Worm (Caenorhabditis elegans) whole organism, young adult: ENCODE results near the gene rev-3.

Source experiments
- attf-5 ChIP-seq: fragments of 200-800 bp; sonication (Bioruptor generic); optimal IDR thresholded peaks from 2 replicates; lab custom pipeline; 2018; ENCODE audit warnings: mild to moderate bottlenecking, missing genetic modification characterization, missing compliant biosample characterization
- cebp-2 ChIP-seq: fragments of 200-800 bp; sonication (Bioruptor generic); IDR thresholded peaks from 2 replicates; pipeline ENCODE4 v1.3.6; 2022; ENCODE audit warnings: missing genetic modification characterization, missing compliant biosample characterization
- ceh-40 ChIP-seq: fragments of 200-800 bp; sonication (Bioruptor generic); IDR thresholded peaks from 2 replicates; pipeline ENCODE4 v1.3.6; 2022; ENCODE audit warnings: missing genetic modification characterization, missing compliant biosample characterization
- ceh-58 ChIP-seq: fragments of 200-800 bp; sonication (Bioruptor generic); IDR thresholded peaks from 2 replicates; pipeline ENCODE4 v1.3.6; 2022; ENCODE audit warnings: missing genetic modification characterization, missing compliant biosample characterization
- egl-44 ChIP-seq: fragments of 200-800 bp; sonication (Bioruptor generic); IDR thresholded peaks from 2 replicates; pipeline ENCODE4 v1.3.6; 2022; ENCODE audit warnings: missing genetic modification reagents, missing genetic modification characterization, missing compliant biosample characterization
- ets-4 ChIP-seq: fragments of 200-800 bp; sonication (Bioruptor generic); optimal IDR thresholded peaks from 2 replicates; lab custom pipeline; 2018; ENCODE audit warnings: mild to moderate bottlenecking, missing genetic modification characterization, missing compliant biosample characterization
- gei-17 ChIP-seq: fragments of 200-800 bp; sonication (Bioruptor generic); optimal IDR thresholded peaks from 2 replicates; lab custom pipeline; 2018; ENCODE audit warnings: mild to moderate bottlenecking, missing genetic modification characterization, missing compliant biosample characterization
- hlh-26 ChIP-seq: fragments of 200-800 bp; sonication (Bioruptor generic); conservative IDR thresholded peaks from 2 replicates; pipeline ENCODE4 v1.3.6; 2022; ENCODE audit warnings: missing genetic modification reagents, missing genetic modification characterization, missing compliant biosample characterization
- tbp1 ChIP-seq: fragments of 200-800 bp; sonication (Bioruptor generic); optimal IDR thresholded peaks from 2 replicates; lab custom pipeline; 2018; ENCODE audit warnings: mild to moderate bottlenecking, missing genetic modification characterization, missing compliant biosample characterization
- tbx-9 ChIP-seq: sonication (generic microtip); optimal IDR thresholded peaks from 2 replicates; lab custom pipeline; 2016; ENCODE audit warnings: borderline replicate concordance, missing genetic modification characterization, inconsistent platforms, missing compliant biosample characterization
- unc-130 ChIP-seq: sonication (generic microtip); optimal IDR thresholded peaks from 2 replicates; lab custom pipeline; 2016; ENCODE audit warnings: missing genetic modification reagents, missing genetic modification characterization, missing compliant biosample characterization
- unc-62 ChIP-seq: fragments of 150-350 bp; optimal IDR thresholded peaks from 2 replicates; lab custom pipeline; 2014; ENCODE audit warnings: missing biosample characterization, missing genetic modification reagents, missing genetic modification characterization
- ztf-3 ChIP-seq: fragments of 200-800 bp; sonication (Bioruptor generic); optimal IDR thresholded peaks from 2 replicates; lab custom pipeline; 2018; ENCODE audit warnings: mild to moderate bottlenecking, missing genetic modification characterization, missing compliant biosample characterization
- ztf-6 ChIP-seq: fragments of 200-800 bp; sonication (Bioruptor generic); IDR thresholded peaks from 2 replicates; pipeline ENCODE4 v1.3.6; 2022; ENCODE audit warnings: missing genetic modification reagents, missing genetic modification characterization, missing compliant biosample characterization

DNA sequence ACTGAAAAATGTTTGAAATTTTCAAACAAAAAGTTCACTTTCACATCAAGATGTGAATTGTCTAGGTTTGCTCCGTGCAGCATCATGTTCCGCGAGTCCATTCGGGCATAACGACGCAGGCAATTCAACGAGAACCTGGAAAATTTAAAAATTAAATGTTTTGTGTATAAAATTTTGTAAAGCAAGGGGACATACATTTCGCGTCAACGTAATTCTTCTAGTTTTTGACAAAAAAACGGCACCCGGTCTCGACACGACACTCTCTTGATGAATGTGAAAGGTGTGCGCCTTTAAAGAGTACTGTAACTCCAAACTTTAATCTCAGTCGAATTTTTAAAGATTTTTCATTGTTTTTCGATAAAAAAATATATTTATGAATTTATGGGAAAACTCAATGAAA lies 43.6 kb upstream of the rev-3 start, which contains the start of gene R12B2.6:
- TF ChIP-seq ets-4 (GFP tag; lab: Kevin White, UChicago) (no peak), egl-44 (GFP tag; lab: Robert Waterston, UW) (no peak), unc-62 (no peak), ceh-40 (GFP tag; lab: Robert Waterston, UW) (no peak), tbx-9 (no peak), hlh-26 (GFP tag; lab: Robert Waterston, UW) (no peak), ztf-3 (no peak), tbp1 (GFP tag; lab: Kevin White, UChicago) (no peak), ztf-6 (GFP tag; lab: Robert Waterston, UW) (no peak), attf-5 (GFP tag; lab: Kevin White, UChicago) (no peak), gei-17 (no peak), unc-130 (GFP tag; lab: Kevin White, UChicago) (no peak), ceh-58 (GFP tag; lab: Robert Waterston, UW) (no peak), cebp-2 (GFP tag; lab: Robert Waterston, UW) (no peak)
